Worm (Caenorhabditis elegans): ENCODE measurements around the gene exos-8.

The exos-8 gene

ce11 chrII:6736066-6736465 lies 5.4 kb upstream of the exos-8 start, which contains the start of gene mrps-18.C (continued):
- TF ChIP-seq rpc-1 (optimal IDR thresholded peaks at IDR 0.05) (no peak), rpc-1 (tag; optimal IDR thresholded peaks at IDR 0.05) (no peak), hmg-20 (GFP tag; IDR thresholded peaks at IDR 0.05) (0 out of 2 replicates have a peak, but pooled peaks have one; percentile 3), hsf-1 (GFP tag; IDR thresholded peaks at IDR 0.05) (0 out of 2 replicates have a peak, but pooled peaks have one; percentile 27), sptf-2 (GFP tag; optimal IDR thresholded peaks at IDR 0.05) (no peak), ceh-79 (tag; optimal IDR thresholded peaks at IDR 0.05) (no peak), lin-35 (GFP tag; optimal IDR thresholded peaks at IDR 0.05) (no peak), T26A5.8 (tag; optimal IDR thresholded peaks at IDR 0.05) (no peak), ekl-4 (GFP tag; IDR thresholded peaks at IDR 0.05) (peak; percentile 56), madf-8 (GFP tag; conservative IDR thresholded peaks at IDR 0.05) (no peak), fkh-3 (tag; optimal IDR thresholded peaks at IDR 0.05) (no peak), madf-3 (GFP tag; IDR thresholded peaks at IDR 0.05) (0 out of 2 replicates have a peak, but pooled peaks have one; percentile 7), hmg-1.2 (GFP tag; IDR thresholded peaks at IDR 0.05) (0 out of 2 replicates have a peak, but pooled peaks have one; percentile 15), unc-62 (GFP tag; optimal IDR thresholded peaks at IDR 0.05) (no peak), ztf-26 (tag; optimal IDR thresholded peaks at IDR 0.05) (no peak), athp-1 (tag; optimal IDR thresholded peaks at IDR 0.05) (peak; percentile 22), attf-5 (GFP tag; optimal IDR thresholded peaks at IDR 0.05) (no peak), D2030.7 (GFP tag; IDR thresholded peaks at IDR 0.05) (no peak), C06A6.2 (GFP tag; conservative IDR thresholded peaks at IDR 0.05) (no peak), him-1 (tag; optimal IDR thresholded peaks at IDR 0.05) (no peak), snpc-1.3 (tag; optimal IDR thresholded peaks at IDR 0.05; ENCODE audit: insufficient read depth) (no peak), ceh-91 (GFP tag; IDR thresholded peaks at IDR 0.05) (no peak), mcd-1 (GFP tag; IDR thresholded peaks at IDR 0.05) (0 out of 2 replicates have a peak, but pooled peaks have one; percentile 30), nhr-179 (tag; optimal IDR thresholded peaks at IDR 0.05) (no peak), lag-1 (GFP tag; IDR thresholded peaks at IDR 0.05) (no peak), attf-6 (GFP tag; IDR thresholded peaks at IDR 0.05) (no peak), madf-6 (GFP tag; IDR thresholded peaks at IDR 0.05) (peak; percentile 47), snpc-1.1 (tag; optimal IDR thresholded peaks at IDR 0.05; ENCODE audit: insufficient read depth) (no peak)

- no peak for TF ChIP-seq B0336.3 (GFP tag; IDR thresholded peaks at IDR 0.05)
- no peak for TF ChIP-seq lag-1 (GFP tag; IDR thresholded peaks at IDR 0.05)
- TF ChIP-seq B0035.1 (tag; optimal IDR thresholded peaks at IDR 0.05), result no peak
- no peak for TF ChIP-seq pbrm-1 (GFP tag; IDR thresholded peaks at IDR 0.05)
- no peak for TF ChIP-seq Y95B8A.8 (GFP tag; IDR thresholded peaks at IDR 0.05)
- no peak for TF ChIP-seq F49E8.2 (tag; optimal IDR thresholded peaks at IDR 0.05; ENCODE audit: insufficient read depth)
- no peak for TF ChIP-seq nhr-120 (GFP tag; IDR thresholded peaks at IDR 0.05)
- TF ChIP-seq madf-10 (tag; optimal IDR thresholded peaks at IDR 0.05), result no peak
- no peak for TF ChIP-seq xnd-1 (tag; optimal IDR thresholded peaks at IDR 0.05)
- TF ChIP-seq C06A6.2 (GFP tag; conservative IDR thresholded peaks at IDR 0.05), result no peak
- TF ChIP-seq T07F8.4 (tag; optimal IDR thresholded peaks at IDR 0.05), result no peak
- TF ChIP-seq attf-5 (GFP tag; optimal IDR thresholded peaks at IDR 0.05), result no peak
- TF ChIP-seq rcor-1 (GFP tag; IDR thresholded peaks at IDR 0.05), result no peak
- no peak for TF ChIP-seq athp-1 (tag; optimal IDR thresholded peaks at IDR 0.05)
- TF ChIP-seq tbp1 (GFP tag; optimal IDR thresholded peaks at IDR 0.05), result no peak
- TF ChIP-seq nhr-90 (tag; optimal IDR thresholded peaks at IDR 0.05), result no peak
These were observed 4.9 kb upstream of the exos-8 start, which contains the start of gene T14B4.1 for ce11 chrII:6736604-6737003. Gene T14B4.1, plus strand, starts transcription at chrII:6736904.
